Worm (Caenorhabditis elegans) whole organism, midembryonic: Measurements from ENCODE around the gene ttr-19.

ENCODE experiments used
- T22C8.4 ChIP-seq: fragments of 200-800 bp; sonication (Bioruptor generic); IDR thresholded peaks from 2 replicates; pipeline ENCODE4 v1.3.6; 2022; ENCODE audit warnings: missing genetic modification characterization, missing compliant biosample characterization
- cog-1 ChIP-seq: sonication (generic microtip); optimal IDR thresholded peaks from 2 replicates; lab custom pipeline; 2016; ENCODE audit warnings: missing genetic modification characterization, missing compliant biosample characterization
- flt-1 ChIP-seq: fragments of 200-800 bp; sonication (Bioruptor generic); IDR thresholded peaks from 2 replicates; pipeline ENCODE4 v1.3.6; 2022; ENCODE audit warnings: missing genetic modification characterization, missing compliant biosample characterization
- klf-2 ChIP-seq: fragments of 200-800 bp; sonication (Bioruptor generic); conservative IDR thresholded peaks from 2 replicates; pipeline ENCODE4 v1.3.6; 2022; ENCODE audit warnings: missing genetic modification reagents, missing genetic modification characterization, missing compliant biosample characterization
- med-1 ChIP-seq: sonication (generic microtip); optimal IDR thresholded peaks from 2 replicates; lab custom pipeline; 2017; ENCODE audit warnings: missing genetic modification characterization, mild to moderate bottlenecking, missing compliant biosample characterization, antibody characterized with exemption, missing genetic modification reagents; ENCODE audit not compliant: insufficient read depth
- ref-1 ChIP-seq: fragments of 200-800 bp; sonication (Bioruptor generic); conservative IDR thresholded peaks from 2 replicates; pipeline ENCODE4 v1.3.6; 2022; ENCODE audit warnings: missing genetic modification reagents, missing genetic modification characterization, missing compliant biosample characterization
- tab-1 ChIP-seq: fragments of 200-800 bp; sonication (Bioruptor generic); IDR thresholded peaks from 2 replicates; pipeline ENCODE4 v1.3.6; 2022; ENCODE audit warnings: missing genetic modification characterization, missing compliant biosample characterization
- ztf-23 ChIP-seq: fragments of 200-800 bp; sonication (Bioruptor generic); IDR thresholded peaks from 2 replicates; pipeline ENCODE4 v1.3.6; 2022; ENCODE audit warnings: missing genetic modification reagents, missing genetic modification characterization, missing compliant biosample characterization
- ztf-29 ChIP-seq: fragments of 200-800 bp; sonication (Bioruptor generic); IDR thresholded peaks from 2 replicates; pipeline ENCODE4 v1.3.6; 2022; ENCODE audit warnings: missing genetic modification reagents, missing genetic modification characterization, missing compliant biosample characterization

ttr-19 gene

ce11 chrV:10191242-10191641, 36.0 kb downstream of the ttr-19 start:
- TF ChIP-seq cog-1 (no peak), klf-2 (no peak), T22C8.4 (GFP tag; lab: Robert Waterston, UW) (no peak), tab-1 (GFP tag; lab: Robert Waterston, UW) (no peak), ref-1 (no peak), flt-1 (GFP tag; lab: Robert Waterston, UW) (no peak), ztf-23 (GFP tag; lab: Robert Waterston, UW) (no peak)

ce11 chrV:10190081-10190556, 37.1 kb downstream of the ttr-19 start, which contains the start of gene ZK856.5:
Gene ZK856.5 (minus strand): TSS chrV:10190131.
- TF ChIP-seq ref-1 (no peak), flt-1 (GFP tag; lab: Robert Waterston, UW) (no peak), klf-2 (no peak), med-1 (GFP tag; lab: Kevin White, UChicago) (no peak), tab-1 (GFP tag; lab: Robert Waterston, UW) (no peak), cog-1 (no peak), ztf-23 (GFP tag; lab: Robert Waterston, UW) (no peak), T22C8.4 (GFP tag; lab: Robert Waterston, UW) (no peak), ztf-29 (GFP tag; lab: Robert Waterston, UW) (no peak)

DNA sequence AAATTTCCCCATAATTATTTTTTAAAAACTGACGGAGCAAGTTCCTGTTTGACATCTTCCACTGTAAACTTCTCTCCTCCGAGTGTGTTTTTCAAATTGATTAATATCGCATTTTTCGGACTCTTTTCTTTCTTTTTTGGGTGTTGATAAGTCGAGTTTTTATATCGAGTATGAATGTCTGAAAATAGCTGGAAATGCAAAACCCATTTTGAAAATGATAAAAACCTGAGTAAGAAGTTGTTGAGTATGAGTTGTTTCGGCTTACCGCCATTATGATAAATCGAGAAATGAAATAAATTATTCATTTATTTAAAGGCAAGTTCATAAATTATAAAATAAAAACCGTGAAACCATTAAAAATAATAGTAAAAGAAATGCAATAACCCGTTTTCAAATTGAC, 41.5 kb downstream of the ttr-19 start, which contains the start of gene ZK856.18:
ZK856.18 (minus strand) TSS at position 289 of the 400 bp plus-strand sequence.
- TF ChIP-seq ztf-23 (GFP tag; lab: Robert Waterston, UW) (no peak), ztf-29 (GFP tag; lab: Robert Waterston, UW) (no peak), ref-1 (no peak), med-1 (GFP tag; lab: Kevin White, UChicago) (no peak), tab-1 (GFP tag; lab: Robert Waterston, UW) (no peak)

DNA sequence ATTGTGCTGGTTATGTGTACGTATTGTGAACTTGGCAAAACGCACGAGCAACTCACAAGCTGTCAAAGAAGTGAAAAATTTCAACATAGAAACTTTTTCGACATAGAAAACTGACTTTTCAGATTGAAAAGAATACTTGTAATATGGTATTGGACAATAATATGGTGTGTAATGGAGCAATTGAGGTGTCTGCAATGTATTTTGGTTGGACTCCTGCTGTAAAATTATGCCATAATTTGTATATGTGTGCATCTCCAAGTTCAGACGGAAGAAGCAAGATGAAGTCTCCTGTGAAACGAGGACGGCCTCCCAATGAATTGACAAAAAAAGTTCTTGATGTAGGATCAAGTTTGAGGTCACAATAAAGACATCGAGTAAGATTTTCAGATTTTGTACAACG, 43.4 kb downstream of the ttr-19 start:
- TF ChIP-seq T22C8.4 (GFP tag; lab: Robert Waterston, UW) (no peak), med-1 (GFP tag; lab: Kevin White, UChicago) (no peak), flt-1 (GFP tag; lab: Robert Waterston, UW) (no peak), klf-2 (no peak), tab-1 (GFP tag; lab: Robert Waterston, UW) (no peak), ztf-29 (GFP tag; lab: Robert Waterston, UW) (no peak)

ce11 chrV:10182984-10183383, 44.2 kb downstream of the ttr-19 start, which contains the start of gene ZK856.4:
Gene ZK856.4 (plus strand): TSS chrV:10183284.
- TF ChIP-seq T22C8.4 (GFP tag; lab: Robert Waterston, UW), result no peak
- TF ChIP-seq tab-1 (GFP tag; lab: Robert Waterston, UW), result no peak
- TF ChIP-seq cog-1, result no peak
- TF ChIP-seq ref-1, result no peak
- no peak for TF ChIP-seq ztf-29 (GFP tag; lab: Robert Waterston, UW)
- no peak for TF ChIP-seq klf-2
- no peak for TF ChIP-seq flt-1 (GFP tag; lab: Robert Waterston, UW)

DNA sequence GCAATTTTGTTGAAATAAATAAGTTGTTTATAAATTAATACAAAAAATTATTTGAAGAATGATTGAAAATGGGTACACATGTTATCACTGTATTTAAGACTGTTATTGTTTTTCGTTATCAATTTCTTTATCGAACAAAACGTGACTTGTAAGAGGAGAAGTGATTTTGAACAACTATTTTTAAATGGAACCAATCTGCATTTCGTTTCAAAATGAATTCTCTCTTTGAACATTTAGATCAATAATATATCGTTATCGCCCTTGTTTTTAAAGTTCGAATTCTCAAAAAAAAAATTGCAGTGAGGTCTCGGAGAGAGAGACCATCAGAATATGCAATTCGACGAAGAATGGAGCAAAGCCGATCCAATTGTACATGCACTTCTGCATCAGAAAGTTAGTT, 48.0 kb downstream of the ttr-19 start, which contains the start of gene cul-5:
cul-5 (plus strand) TSS at position 301 of the 400 bp plus-strand sequence.
- TF ChIP-seq tab-1 (GFP tag; lab: Robert Waterston, UW) (no peak), ztf-23 (GFP tag; lab: Robert Waterston, UW) (no peak), ztf-29 (GFP tag; lab: Robert Waterston, UW) (no peak), klf-2 (no peak), T22C8.4 (GFP tag; lab: Robert Waterston, UW) (no peak), ref-1 (no peak), flt-1 (GFP tag; lab: Robert Waterston, UW) (no peak), med-1 (GFP tag; lab: Kevin White, UChicago) (no peak), cog-1 (no peak)

ce11 chrV:10178166-10178565, 49.1 kb downstream of the ttr-19 start:
- TF ChIP-seq flt-1 (GFP tag; lab: Robert Waterston, UW) (no peak), cog-1 (peak; percentile 46), tab-1 (GFP tag; lab: Robert Waterston, UW) (no peak), T22C8.4 (GFP tag; lab: Robert Waterston, UW) (no peak), ztf-23 (GFP tag; lab: Robert Waterston, UW) (no peak), ztf-29 (GFP tag; lab: Robert Waterston, UW) (no peak), klf-2 (no peak)
